Fruit fly (Drosophila melanogaster) whole organism, embryonic: Measurements from ENCODE around the gene CCHa1.

Experiments used
- C15 ChIP-seq: fragments of 200-800 bp; sonication (Bioruptor generic); IDR thresholded peaks from 3 replicates; pipeline ENCODE4 v1.3.6; 2022; ENCODE audit warnings: missing biosample characterization, missing genetic modification characterization
- CG10321 ChIP-seq: fragments of 200-800 bp; sonication (Bioruptor generic); IDR thresholded peaks from 2 replicates; pipeline ENCODE4 v1.3.6; 2022; ENCODE audit warnings: missing biosample characterization, missing genetic modification characterization
- CG10959 ChIP-seq: fragments of 200-800 bp; sonication (Bioruptor generic); IDR thresholded peaks from 2 replicates; pipeline ENCODE4 v1.3.6; 2022; ENCODE audit warnings: missing biosample characterization, missing genetic modification characterization
- CG11695 ChIP-seq: fragments of 200-800 bp; sonication (Bioruptor generic); IDR thresholded peaks from 3 replicates; pipeline ENCODE4 v1.3.6; 2022; ENCODE audit warnings: missing biosample characterization, missing genetic modification characterization
- CG13287 ChIP-seq: fragments of 200-800 bp; sonication (Bioruptor generic); IDR thresholded peaks from 2 replicates; pipeline ENCODE4 v1.3.6; 2022; ENCODE audit warnings: missing biosample characterization, missing genetic modification characterization; ENCODE audit not compliant: partially characterized antibody
- CG13424 ChIP-seq: fragments of 200-800 bp; sonication (Bioruptor generic); optimal IDR thresholded peaks from 2 replicates; lab custom pipeline; 2019; ENCODE audit warnings: missing biosample characterization, mild to moderate bottlenecking, missing genetic modification characterization, moderate library complexity
- CG17328 ChIP-seq: fragments of 200-800 bp; sonication (Bioruptor generic); IDR thresholded peaks from 2 replicates; pipeline ENCODE4 v1.3.6; 2022; ENCODE audit warnings: missing biosample characterization, missing genetic modification characterization
- CG1792 ChIP-seq: fragments of 200-800 bp; sonication (Bioruptor generic); optimal IDR thresholded peaks from 2 replicates; lab custom pipeline; 2016; ENCODE audit warnings: missing biosample characterization, missing genetic modification characterization
- CG18476 ChIP-seq: fragments of 200-800 bp; sonication (Bioruptor generic); optimal IDR thresholded peaks from 2 replicates; lab custom pipeline; 2016; ENCODE audit warnings: missing biosample characterization, mild to moderate bottlenecking, missing genetic modification characterization
- CG2202 ChIP-seq: fragments of 200-800 bp; sonication (Bioruptor generic); optimal IDR thresholded peaks from 2 replicates; lab custom pipeline; 2018; ENCODE audit warnings: missing biosample characterization, mild to moderate bottlenecking, missing genetic modification characterization
- CG31365 ChIP-seq: fragments of 200-800 bp; sonication (Bioruptor generic); optimal IDR thresholded peaks from 2 replicates; lab custom pipeline; 2018; ENCODE audit warnings: missing biosample characterization, mild to moderate bottlenecking, missing genetic modification characterization
- CG31441 ChIP-seq: fragments of 200-800 bp; sonication (Bioruptor generic); IDR thresholded peaks from 2 replicates; pipeline ENCODE4 v1.3.6; 2022; ENCODE audit warnings: missing biosample characterization, missing genetic modification characterization
- CG32772 ChIP-seq: fragments of 200-800 bp; sonication (Bioruptor generic); IDR thresholded peaks from 2 replicates; pipeline ENCODE4 v1.3.6; 2022; ENCODE audit warnings: missing biosample characterization, missing genetic modification characterization
- CG4404 ChIP-seq: fragments of 200-800 bp; sonication (Bioruptor generic); IDR thresholded peaks from 2 replicates; pipeline ENCODE4 v1.3.6; 2022; ENCODE audit warnings: missing biosample characterization, missing genetic modification characterization
- CG4424 ChIP-seq: fragments of 200-800 bp; sonication (Bioruptor generic); optimal IDR thresholded peaks from 3 replicates; lab custom pipeline; 2016; ENCODE audit warnings: missing biosample characterization, missing genetic modification characterization
- CG5245 ChIP-seq: fragments of 200-800 bp; sonication (Bioruptor generic); optimal IDR thresholded peaks from 3 replicates; lab custom pipeline; 2016; ENCODE audit warnings: missing biosample characterization, missing genetic modification characterization
- CG5953 ChIP-seq: fragments of 200-800 bp; sonication (Bioruptor generic); IDR thresholded peaks from 2 replicates; pipeline ENCODE4 v1.3.6; 2022; ENCODE audit warnings: missing biosample characterization, missing genetic modification characterization
- CG8281 ChIP-seq: fragments of 200-800 bp; sonication (Bioruptor generic); optimal IDR thresholded peaks from 2 replicates; lab custom pipeline; 2018; ENCODE audit warnings: missing biosample characterization, mild to moderate bottlenecking, missing genetic modification characterization, moderate library complexity
- CG9797 ChIP-seq: fragments of 200-800 bp; sonication (Bioruptor generic); optimal IDR thresholded peaks from 3 replicates; lab custom pipeline; 2018; ENCODE audit warnings: missing biosample characterization, mild to moderate bottlenecking, missing genetic modification characterization
- CG9817 ChIP-seq: fragments of 200-800 bp; sonication (Bioruptor generic); optimal IDR thresholded peaks from 2 replicates; lab custom pipeline; 2018; ENCODE audit warnings: missing biosample characterization, mild to moderate bottlenecking, missing genetic modification characterization, moderate library complexity
- CrebB ChIP-seq: fragments of 200-800 bp; sonication (Bioruptor generic); optimal IDR thresholded peaks from 3 replicates; lab custom pipeline; 2018; ENCODE audit warnings: missing biosample characterization, mild to moderate bottlenecking, missing genetic modification characterization
- D ChIP-seq, 2 experiments: fragments of 200-800 bp in 1 of 2; fragments of >200 bp in 1 of 2; sonication (Bioruptor generic) in 1 of 2; optimal IDR thresholded peaks; 2 replicates in 1 of 2; 3 replicates in 1 of 2; lab custom pipeline; 2017; ENCODE audit warnings: mild to moderate bottlenecking in 1 of 2, missing biosample characterization in 1 of 2, missing genetic modification characterization in 1 of 2, missing genetic modification reagents in 1 of 2
- Eip74EF ChIP-seq, 2 experiments: fragments of 200-800 bp in 1 of 2; fragments of >200 bp in 1 of 2; sonication (Bioruptor generic) in 1 of 2; optimal IDR thresholded peaks; 2 replicates each; lab custom pipeline; 2017 to 2019; ENCODE audit warnings: missing biosample characterization in 2 of 2, missing genetic modification characterization in 2 of 2, mild to moderate bottlenecking in 1 of 2, moderate library complexity in 1 of 2
- Hsf ChIP-seq: fragments of 200-800 bp; sonication (Bioruptor generic); optimal IDR thresholded peaks from 3 replicates; lab custom pipeline; 2016; ENCODE audit warnings: missing biosample characterization, missing genetic modification characterization
- NC2β ChIP-seq: fragments of 200-800 bp; sonication (Bioruptor generic); optimal IDR thresholded peaks from 2 replicates; lab custom pipeline; 2016; ENCODE audit warnings: missing biosample characterization, missing genetic modification characterization
- Side ChIP-seq: fragments of 200-800 bp; sonication (Bioruptor generic); optimal IDR thresholded peaks from 2 replicates; lab custom pipeline; 2016; ENCODE audit warnings: missing biosample characterization, missing genetic modification characterization
- Spps ChIP-seq: fragments of 200-800 bp; sonication (Bioruptor generic); optimal IDR thresholded peaks from 2 replicates; lab custom pipeline; 2018; ENCODE audit warnings: missing biosample characterization, mild to moderate bottlenecking, missing genetic modification characterization
- TFAM ChIP-seq: fragments of 200-800 bp; sonication (Bioruptor generic); optimal IDR thresholded peaks from 2 replicates; lab custom pipeline; 2017; ENCODE audit warnings: missing biosample characterization, missing genetic modification characterization, inconsistent platforms
- Vsx1 ChIP-seq: fragments of 200-800 bp; sonication (Bioruptor generic); optimal IDR thresholded peaks from 2 replicates; lab custom pipeline; 2017; ENCODE audit warnings: missing biosample characterization, mild to moderate bottlenecking, missing genetic modification characterization, missing genetic modification reagents
- ab ChIP-seq: fragments of 200-800 bp; sonication (Bioruptor generic); optimal IDR thresholded peaks from 2 replicates; lab custom pipeline; 2016; ENCODE audit warnings: missing biosample characterization, missing genetic modification characterization
- abd-A ChIP-seq: fragments of 200-800 bp; sonication (Bioruptor generic); optimal IDR thresholded peaks from 3 replicates; lab custom pipeline; 2019; ENCODE audit warnings: missing biosample characterization, mild to moderate bottlenecking, missing genetic modification characterization, moderate library complexity
- cas ChIP-seq: fragments of 200-800 bp; sonication (Bioruptor generic); IDR thresholded peaks from 2 replicates; pipeline ENCODE4 v1.3.6; 2022; ENCODE audit warnings: missing biosample characterization, missing genetic modification characterization
- chm ChIP-seq: fragments of 200-800 bp; sonication (Bioruptor generic); IDR thresholded peaks from 2 replicates; pipeline ENCODE4 v1.3.6; 2022; ENCODE audit warnings: missing biosample characterization, missing genetic modification characterization
- da ChIP-seq: fragments of 200-800 bp; sonication (Bioruptor generic); optimal IDR thresholded peaks from 2 replicates; lab custom pipeline; 2016; ENCODE audit warnings: missing biosample characterization, missing genetic modification characterization
- danr ChIP-seq: fragments of 200-800 bp; sonication (Bioruptor generic); IDR thresholded peaks from 2 replicates; pipeline ENCODE4 v1.3.6; 2022; ENCODE audit warnings: missing biosample characterization, missing genetic modification characterization
- dimm ChIP-seq: fragments of 200-800 bp; sonication (Bioruptor generic); IDR thresholded peaks from 2 replicates; pipeline ENCODE4 v1.3.6; 2022; ENCODE audit warnings: missing biosample characterization, missing genetic modification characterization
- en ChIP-seq: fragments of 200-800 bp; sonication (Bioruptor generic); optimal IDR thresholded peaks from 2 replicates; lab custom pipeline; 2016; ENCODE audit warnings: missing biosample characterization, missing genetic modification characterization
- fd64A ChIP-seq: fragments of 200-800 bp; sonication (Bioruptor generic); optimal IDR thresholded peaks from 3 replicates; lab custom pipeline; 2018; ENCODE audit warnings: missing biosample characterization, mild to moderate bottlenecking, missing genetic modification characterization
- gfzf ChIP-seq: fragments of 200-800 bp; sonication (Bioruptor generic); optimal IDR thresholded peaks from 2 replicates; lab custom pipeline; 2016; ENCODE audit warnings: missing biosample characterization, mild to moderate bottlenecking, missing genetic modification characterization, moderate library complexity
- ham ChIP-seq: fragments of 200-800 bp; sonication (Bioruptor generic); IDR thresholded peaks from 2 replicates; pipeline ENCODE4 v1.3.6; 2022; ENCODE audit warnings: missing biosample characterization, missing genetic modification characterization
- lilli ChIP-seq: fragments of 200-800 bp; sonication (Bioruptor generic); optimal IDR thresholded peaks from 3 replicates; lab custom pipeline; 2016; ENCODE audit warnings: missing biosample characterization, missing genetic modification characterization
- mld ChIP-seq: fragments of 200-800 bp; sonication (Bioruptor generic); IDR thresholded peaks from 3 replicates; pipeline ENCODE4 v1.3.6; 2022; ENCODE audit warnings: missing biosample characterization, missing genetic modification characterization; ENCODE audit not compliant: partially characterized antibody
- odd ChIP-seq: fragments of 200-800 bp; sonication (Bioruptor generic); optimal IDR thresholded peaks from 2 replicates; lab custom pipeline; 2017; ENCODE audit warnings: missing biosample characterization, mild to moderate bottlenecking, missing genetic modification characterization
- org-1 ChIP-seq: fragments of 200-800 bp; sonication (Bioruptor generic); optimal IDR thresholded peaks from 2 replicates; lab custom pipeline; 2017; ENCODE audit warnings: missing biosample characterization, missing genetic modification characterization
- scrt ChIP-seq: fragments of 200-800 bp; sonication (Bioruptor generic); optimal IDR thresholded peaks from 2 replicates; lab custom pipeline; 2018; ENCODE audit warnings: missing biosample characterization, mild to moderate bottlenecking, missing genetic modification characterization, moderate library complexity
- sd ChIP-seq: fragments of 200-800 bp; sonication (Bioruptor generic); optimal IDR thresholded peaks from 3 replicates; lab custom pipeline; 2018; ENCODE audit warnings: missing biosample characterization, mild to moderate bottlenecking, missing genetic modification characterization, moderate library complexity
- sisA ChIP-seq: fragments of 200-800 bp; sonication (Bioruptor generic); IDR thresholded peaks from 2 replicates; pipeline ENCODE4 v1.3.6; 2022; ENCODE audit warnings: missing biosample characterization, missing genetic modification characterization
- sug ChIP-seq: fragments of 200-800 bp; optimal IDR thresholded peaks from 2 replicates; lab custom pipeline; 2019; ENCODE audit warnings: missing biosample characterization, mild to moderate bottlenecking, missing genetic modification characterization, moderate library complexity
- yki ChIP-seq: fragments of >200 bp; optimal IDR thresholded peaks from 3 replicates; lab custom pipeline; 2018

The CCHa1 gene

DNA sequence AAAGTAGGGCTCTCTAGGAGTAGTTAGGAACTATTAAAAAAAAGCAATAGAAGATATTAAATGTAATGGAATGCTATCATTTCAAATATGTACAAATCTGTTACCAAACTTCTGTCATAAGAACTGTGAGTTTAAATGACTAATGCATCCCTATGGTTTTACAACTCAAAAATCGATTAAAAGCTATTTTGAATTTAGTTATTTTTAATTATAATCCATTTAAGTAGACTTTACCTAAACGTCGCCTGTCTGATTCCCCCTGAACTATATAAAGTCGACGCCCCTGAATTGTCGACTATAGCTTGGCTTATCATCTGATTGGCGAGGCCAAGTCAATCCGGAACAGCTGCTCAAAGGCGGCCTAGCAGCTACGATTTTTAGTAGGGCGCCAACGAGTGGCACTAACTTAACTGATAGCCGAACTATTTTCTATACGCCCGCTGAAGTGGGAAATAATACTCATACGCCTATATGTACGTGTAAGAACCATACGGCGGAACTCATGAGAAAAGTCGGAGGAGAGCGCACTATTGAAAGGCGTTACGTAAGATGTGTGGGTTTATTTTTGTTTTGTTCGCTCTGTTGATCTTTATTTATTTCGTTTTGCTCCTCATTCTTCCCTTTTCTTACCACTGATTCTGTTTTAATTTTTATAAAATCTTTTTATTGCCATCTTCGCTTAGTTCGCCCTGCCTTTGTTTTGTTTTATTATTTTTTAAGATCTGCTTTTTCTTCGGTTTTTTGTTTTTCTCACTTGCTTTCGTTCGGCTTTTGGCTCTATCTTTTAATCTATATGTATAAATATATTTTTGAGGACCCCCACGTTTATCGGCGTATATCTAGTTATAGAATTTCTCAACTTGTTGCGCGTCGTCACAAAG, 34.4 kb downstream of the CCHa1 start (continued):
- TF ChIP-seq CG32772 (GFP tag; lab: Robert Waterston, UW) (no peak), mld (GFP tag; lab: Robert Waterston, UW) (no peak), TFAM (no peak), da (no peak), D (optimal IDR thresholded peaks at IDR 0.05; lab: Kevin White, UChicago) (no peak), D (GFP tag; optimal IDR thresholded peaks at IDR 0.05; lab: Kevin White, UChicago) (no peak), CG8281 (no peak), danr (GFP tag; lab: Robert Waterston, UW) (no peak), CG9797 (GFP tag; lab: Kevin White, UChicago) (no peak), odd (GFP tag; lab: Kevin White, UChicago) (peak; percentile 1), cas (GFP tag; lab: Robert Waterston, UW) (no peak), Hsf (GFP tag; lab: Kevin White, UChicago) (peak; percentile 14), scrt (GFP tag; lab: Kevin White, UChicago) (peak; percentile 20), CG17328 (GFP tag; lab: Robert Waterston, UW) (no peak), ab (GFP tag; lab: Kevin White, UChicago) (no peak), lilli (GFP tag; lab: Kevin White, UChicago) (peak; percentile 53), dimm (no peak), CG9817 (tag; lab: Kevin White, UChicago) (peak; percentile 25), NC2β (no peak), CG10959 (GFP tag; lab: Robert Waterston, UW) (no peak), en (no peak), Vsx1 (no peak), CG18476 (GFP tag; lab: Kevin White, UChicago) (no peak), CG4404 (GFP tag; lab: Robert Waterston, UW) (no peak), sd (no peak), CG13287 (GFP tag; lab: Robert Waterston, UW) (no peak), CG5953 (GFP tag; lab: Robert Waterston, UW) (no peak), CG4424 (GFP tag; lab: Kevin White, UChicago) (peak; percentile 25), abd-A (tag; lab: Kevin White, UChicago) (no peak), CG31365 (tag; lab: Kevin White, UChicago) (no peak), CG10321 (no peak), chm (GFP tag; lab: Robert Waterston, UW) (no peak), CG2202 (tag; lab: Kevin White, UChicago) (no peak), Eip74EF (GFP tag; optimal IDR thresholded peaks at IDR 0.05; lab: Kevin White, UChicago) (peak in 1 of 2 experiments; percentile 19), sisA (GFP tag; lab: Robert Waterston, UW) (peak; percentile 36; the same call in 1 of the 2 replicates), Side (no peak), CG31441 (GFP tag; lab: Robert Waterston, UW) (peak; percentile 65), CrebB (tag; lab: Kevin White, UChicago) (no peak), yki (lab: Kevin White, UChicago) (no peak), org-1 (GFP tag; lab: Kevin White, UChicago) (no peak), fd64A (no peak), CG13424 (tag; lab: Kevin White, UChicago) (peak; percentile 40), CG11695 (0 out of 3 replicates have a peak, but pooled peaks have one; percentile 31), CG5245 (GFP tag; lab: Kevin White, UChicago) (no peak), Spps (tag; lab: Kevin White, UChicago) (no peak), ham (GFP tag; lab: Robert Waterston, UW) (no peak), CG1792 (GFP tag; lab: Kevin White, UChicago) (no peak), C15 (GFP tag; lab: Robert Waterston, UW) (no peak), sug (peak; percentile 74), gfzf (no peak)
